Fruit fly (Drosophila melanogaster) whole organism, adult: Measurements from ENCODE around the gene CG14096.

Experiments used
- CG11617 ChIP-seq: fragments of 200-800 bp; sonication (Bioruptor generic); optimal IDR thresholded peaks from 2 replicates; lab custom pipeline; 2017; ENCODE audit warnings: mild to moderate bottlenecking, missing biosample characterization, missing genetic modification reagents, missing genetic modification characterization
- CG12768 ChIP-seq: fragments of 200-800 bp; sonication (Bioruptor generic); optimal IDR thresholded peaks from 2 replicates; lab custom pipeline; 2017; ENCODE audit warnings: missing biosample characterization, missing genetic modification characterization, mild to moderate bottlenecking, moderate library complexity, missing genetic modification reagents
- CG14711 ChIP-seq: fragments of 200-800 bp; sonication (Bioruptor generic); optimal IDR thresholded peaks from 2 replicates; lab custom pipeline; 2018; ENCODE audit warnings: missing biosample characterization, mild to moderate bottlenecking, missing genetic modification characterization, moderate library complexity
- CG1620 ChIP-seq: fragments of 200-800 bp; sonication (Bioruptor generic); optimal IDR thresholded peaks from 2 replicates; lab custom pipeline; 2016; ENCODE audit warnings: missing biosample characterization, missing genetic modification characterization
- CG33017 ChIP-seq: fragments of 200-800 bp; sonication (Bioruptor generic); optimal IDR thresholded peaks from 2 replicates; lab custom pipeline; 2018; ENCODE audit warnings: missing biosample characterization, mild to moderate bottlenecking, missing genetic modification characterization, moderate library complexity
- CG5204 ChIP-seq: fragments of 200-800 bp; sonication (Bioruptor generic); optimal IDR thresholded peaks from 2 replicates; lab custom pipeline; 2016; ENCODE audit warnings: missing biosample characterization, missing genetic modification characterization
- CG7045 ChIP-seq: fragments of 200-800 bp; sonication (Bioruptor generic); optimal IDR thresholded peaks from 2 replicates; lab custom pipeline; 2017; ENCODE audit warnings: missing biosample characterization, mild to moderate bottlenecking, missing genetic modification characterization
- CG7101 ChIP-seq: fragments of 200-800 bp; sonication (Bioruptor generic); optimal IDR thresholded peaks from 2 replicates; lab custom pipeline; 2018; ENCODE audit warnings: missing biosample characterization, mild to moderate bottlenecking, missing genetic modification characterization, moderate library complexity
- Clk ChIP-seq: fragments of 200-800 bp; sonication (Bioruptor generic); optimal IDR thresholded peaks from 2 replicates; lab custom pipeline; 2017; ENCODE audit warnings: missing biosample characterization, missing genetic modification characterization
- Crg-1 ChIP-seq: fragments of 200-800 bp; sonication (Bioruptor generic); optimal IDR thresholded peaks from 2 replicates; lab custom pipeline; 2016; ENCODE audit warnings: missing biosample characterization, missing genetic modification characterization
- Hr96 ChIP-seq: fragments of 200-800 bp; sonication (Bioruptor generic); optimal IDR thresholded peaks from 2 replicates; lab custom pipeline; 2016; ENCODE audit warnings: missing biosample characterization, missing genetic modification characterization
- Mnt ChIP-seq: fragments of 200-800 bp; sonication (Bioruptor generic); optimal IDR thresholded peaks from 2 replicates; lab custom pipeline; 2016; ENCODE audit warnings: missing biosample characterization, mild to moderate bottlenecking, missing genetic modification characterization
- bab1 ChIP-seq: fragments of 200-800 bp; sonication (Bioruptor generic); optimal IDR thresholded peaks from 3 replicates; lab custom pipeline; 2019; ENCODE audit warnings: missing biosample characterization, mild to moderate bottlenecking, missing genetic modification characterization, moderate library complexity
- cic ChIP-seq: fragments of 200-800 bp; sonication (Bioruptor generic); optimal IDR thresholded peaks from 2 replicates; lab custom pipeline; 2017; ENCODE audit warnings: missing biosample characterization, mild to moderate bottlenecking, missing genetic modification characterization, moderate library complexity
- cnc ChIP-seq, 2 experiments: fragments of >200 bp; optimal IDR thresholded peaks; 2 replicates each; lab custom pipeline; 2017
- kay ChIP-seq: fragments of 200-800 bp; sonication (Bioruptor generic); peaks from one replicate; lab custom pipeline; 2016; ENCODE audit warnings: missing biosample characterization, missing genetic modification characterization, borderline replicate concordance
- ovo ChIP-seq: fragments of 200-800 bp; sonication (Bioruptor generic); optimal IDR thresholded peaks from 2 replicates; lab custom pipeline; 2016; ENCODE audit warnings: missing biosample characterization, missing genetic modification characterization
- pad ChIP-seq: fragments of 200-800 bp; sonication (Bioruptor generic); optimal IDR thresholded peaks from 3 replicates; lab custom pipeline; 2017; ENCODE audit warnings: missing biosample characterization, missing genetic modification characterization, mild to moderate bottlenecking, moderate library complexity, missing genetic modification reagents
- tj ChIP-seq: fragments of 200-800 bp; sonication (Bioruptor generic); optimal IDR thresholded peaks from 3 replicates; lab custom pipeline; 2017; ENCODE audit warnings: missing biosample characterization, mild to moderate bottlenecking, missing genetic modification characterization, moderate library complexity

Gene CG14096

DNA sequence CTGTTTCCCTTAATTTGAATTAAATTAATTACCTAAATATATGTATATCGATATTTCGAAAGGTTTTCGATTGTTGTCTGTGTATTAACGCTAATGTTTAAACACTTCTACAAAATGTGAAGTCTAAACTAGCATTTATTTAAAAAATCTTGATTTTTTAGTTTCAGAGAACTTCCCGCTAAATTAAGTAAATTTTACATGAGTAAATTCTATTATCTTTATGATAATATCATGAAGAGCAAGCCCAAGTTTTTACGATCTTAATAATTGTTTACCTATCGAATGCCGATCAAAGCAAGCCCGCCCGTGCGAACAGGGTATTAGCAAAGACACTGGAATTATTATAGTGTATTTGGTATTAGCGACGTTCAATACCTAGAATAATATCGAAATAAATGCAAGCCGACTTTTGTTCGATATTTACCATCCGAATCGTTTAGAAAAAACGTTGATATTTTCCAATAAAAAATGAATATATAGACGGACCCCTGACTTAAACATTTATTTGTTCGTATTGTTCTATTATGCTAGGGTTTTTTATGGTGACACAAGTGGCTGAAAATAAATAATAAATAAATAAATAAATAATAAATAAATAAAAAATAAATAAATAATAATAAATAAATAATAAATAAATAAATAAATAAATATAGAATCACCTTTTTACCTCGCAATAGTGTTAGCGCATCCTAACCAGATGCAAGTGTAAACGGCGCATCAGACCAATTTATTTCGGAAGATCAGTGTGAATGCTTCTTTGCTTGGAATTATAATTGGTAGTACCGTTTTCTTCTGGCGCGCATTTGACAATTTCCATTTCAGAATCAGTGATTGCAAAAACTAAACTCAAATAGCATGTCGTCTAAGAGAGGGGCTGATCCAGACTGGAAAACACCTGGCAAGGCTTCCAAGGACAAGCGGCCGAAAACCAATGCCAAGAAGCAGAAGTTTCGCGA, 20.2 kb downstream of the CG14096 start, which contains the start of the genes CG33062 and Chd3:
Gene CG33062, minus strand, starts transcription at position 51 of the 956 bp plus-strand sequence.
Gene Chd3, plus strand, starts transcription at position 780 of the 956 bp plus-strand sequence.
- TF ChIP-seq Mnt: no peak
- no peak for TF ChIP-seq CG5204 (GFP tag; lab: Kevin White, UChicago)
- no peak for TF ChIP-seq CG7045 (GFP tag; lab: Kevin White, UChicago)
- TF ChIP-seq pad: no peak
- TF ChIP-seq CG33017 (tag; lab: Kevin White, UChicago): no peak
- TF ChIP-seq Hr96 (GFP tag; lab: Kevin White, UChicago): no peak
- no peak for TF ChIP-seq CG14711 (tag; lab: Kevin White, UChicago)
- TF ChIP-seq Clk: no peak
- no peak for TF ChIP-seq kay (GFP tag; lab: Kevin White, UChicago)
- TF ChIP-seq ovo (GFP tag; lab: Kevin White, UChicago): no peak
- TF ChIP-seq CG1620 (GFP tag; lab: Kevin White, UChicago): no peak
- no peak for TF ChIP-seq CG12768 (GFP tag; lab: Kevin White, UChicago)
- no peak for TF ChIP-seq CG11617 (GFP tag; lab: Kevin White, UChicago)
- no peak for TF ChIP-seq tj (GFP tag; lab: Kevin White, UChicago)
- TF ChIP-seq Crg-1: no peak
- no peak for TF ChIP-seq cic (GFP tag; lab: Kevin White, UChicago)
- TF ChIP-seq bab1 (GFP tag; lab: Kevin White, UChicago): no peak
- TF ChIP-seq CG7101: no peak
- TF ChIP-seq cnc (optimal IDR thresholded peaks at IDR 0.05; lab: Kevin White, UChicago): no peak

DNA sequence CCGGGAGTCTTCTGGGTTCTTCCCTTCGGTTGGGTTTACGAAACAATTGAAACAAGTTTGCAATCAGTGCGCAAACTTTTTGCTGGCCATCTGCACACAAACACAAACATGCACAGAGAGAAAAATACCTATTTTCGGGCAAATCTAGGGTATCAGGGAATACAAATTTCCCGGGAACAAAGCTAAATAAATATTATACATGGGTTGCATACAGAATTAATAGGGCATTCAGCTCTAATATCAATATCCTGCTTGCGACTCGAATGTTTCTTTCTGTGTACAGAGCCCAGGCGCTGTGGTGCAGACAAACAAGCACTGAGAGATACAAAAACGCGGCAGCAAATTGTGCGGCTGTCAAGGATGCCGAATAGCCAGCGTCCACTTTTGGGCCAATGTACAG, 22.8 kb downstream of the CG14096 start:
- no peak for TF ChIP-seq CG12768 (GFP tag; lab: Kevin White, UChicago)
- no peak for TF ChIP-seq Hr96 (GFP tag; lab: Kevin White, UChicago)
- TF ChIP-seq CG1620 (GFP tag; lab: Kevin White, UChicago): no peak
- no peak for TF ChIP-seq cic (GFP tag; lab: Kevin White, UChicago)
- TF ChIP-seq Clk: no peak
- TF ChIP-seq bab1 (GFP tag; lab: Kevin White, UChicago): no peak
- TF ChIP-seq CG11617 (GFP tag; lab: Kevin White, UChicago): no peak
- no peak for TF ChIP-seq ovo (GFP tag; lab: Kevin White, UChicago)
- TF ChIP-seq cnc (optimal IDR thresholded peaks at IDR 0.05; lab: Kevin White, UChicago): no peak
- TF ChIP-seq CG33017 (tag; lab: Kevin White, UChicago): no peak
- TF ChIP-seq Crg-1: no peak
- TF ChIP-seq CG7045 (GFP tag; lab: Kevin White, UChicago): no peak
- no peak for TF ChIP-seq CG5204 (GFP tag; lab: Kevin White, UChicago)

DNA sequence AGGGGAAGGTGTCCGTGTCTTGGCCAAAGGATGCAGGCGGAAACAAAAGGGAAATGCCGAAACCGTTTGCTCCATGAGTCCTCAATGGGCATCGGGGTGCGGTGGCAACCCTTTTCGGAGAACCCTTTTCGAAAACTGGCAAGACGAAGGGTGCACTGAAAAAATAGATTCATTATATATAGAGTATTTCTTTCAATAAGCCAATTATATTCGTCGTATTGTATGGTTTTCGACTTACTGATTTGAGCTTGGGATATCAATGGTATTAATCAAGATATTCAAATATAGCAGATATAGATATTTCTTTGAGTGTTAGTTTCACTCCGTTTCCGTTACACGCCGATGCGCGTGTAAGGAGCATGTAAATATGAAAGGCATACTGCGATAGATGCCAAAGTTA, 24.6 kb downstream of the CG14096 start:
- TF ChIP-seq cic (GFP tag; lab: Kevin White, UChicago): no peak
- no peak for TF ChIP-seq CG33017 (tag; lab: Kevin White, UChicago)
- TF ChIP-seq CG5204 (GFP tag; lab: Kevin White, UChicago): no peak
- TF ChIP-seq CG7045 (GFP tag; lab: Kevin White, UChicago): no peak
- TF ChIP-seq Hr96 (GFP tag; lab: Kevin White, UChicago): no peak
- no peak for TF ChIP-seq CG14711 (tag; lab: Kevin White, UChicago)
- TF ChIP-seq pad: no peak
- no peak for TF ChIP-seq Clk
- TF ChIP-seq bab1 (GFP tag; lab: Kevin White, UChicago): no peak
- TF ChIP-seq ovo (GFP tag; lab: Kevin White, UChicago): no peak
- no peak for TF ChIP-seq cnc (optimal IDR thresholded peaks at IDR 0.05; lab: Kevin White, UChicago)
- no peak for TF ChIP-seq Mnt
- TF ChIP-seq Crg-1: no peak
- no peak for TF ChIP-seq CG1620 (GFP tag; lab: Kevin White, UChicago)
- no peak for TF ChIP-seq kay (GFP tag; lab: Kevin White, UChicago)
- TF ChIP-seq CG12768 (GFP tag; lab: Kevin White, UChicago): no peak
- TF ChIP-seq CG7101: no peak
- no peak for TF ChIP-seq CG11617 (GFP tag; lab: Kevin White, UChicago)
- TF ChIP-seq tj (GFP tag; lab: Kevin White, UChicago): no peak
